Fruit fly (Drosophila melanogaster) whole organism, embryonic: ENCODE data around the gene CG33332.

Experiments
- ATbp ChIP-seq: fragments of 200-800 bp; sonication (Bioruptor generic); optimal IDR thresholded peaks from 2 replicates; lab custom pipeline; 2017; ENCODE audit warnings: missing biosample characterization, mild to moderate bottlenecking, missing genetic modification characterization, missing genetic modification reagents
- Ada2b ChIP-seq: fragments of 200-800 bp; sonication (Bioruptor generic); IDR thresholded peaks from 2 replicates; pipeline ENCODE4 v1.3.6; 2022; ENCODE audit warnings: missing biosample characterization, missing genetic modification characterization
- Aef1 ChIP-seq: fragments of 200-800 bp; sonication (Bioruptor generic); IDR thresholded peaks from 3 replicates; pipeline ENCODE4 v1.3.6; 2022; ENCODE audit warnings: missing biosample characterization, missing genetic modification characterization
- CG10462 ChIP-seq: fragments of 200-800 bp; sonication (Bioruptor generic); optimal IDR thresholded peaks from 2 replicates; lab custom pipeline; 2016; ENCODE audit warnings: missing biosample characterization, missing genetic modification characterization
- CG11723 ChIP-seq: fragments of 200-800 bp; sonication (Bioruptor generic); optimal IDR thresholded peaks from 2 replicates; lab custom pipeline; 2017; ENCODE audit warnings: missing biosample characterization, mild to moderate bottlenecking, missing genetic modification characterization
- CG12219 ChIP-seq: fragments of 200-800 bp; sonication (Bioruptor generic); optimal IDR thresholded peaks from 3 replicates; lab custom pipeline; 2018; ENCODE audit warnings: missing biosample characterization, mild to moderate bottlenecking, missing genetic modification characterization
- CG12391 ChIP-seq: fragments of 200-800 bp; sonication (Bioruptor generic); optimal IDR thresholded peaks from 3 replicates; lab custom pipeline; 2018; ENCODE audit warnings: missing biosample characterization, mild to moderate bottlenecking, missing genetic modification characterization, moderate library complexity
- CG16779 ChIP-seq: fragments of 200-800 bp; sonication (Bioruptor generic); IDR thresholded peaks from 2 replicates; pipeline ENCODE4 v1.3.6; 2022; ENCODE audit warnings: missing biosample characterization, missing genetic modification characterization
- CG18619 ChIP-seq: fragments of 200-800 bp; sonication (Bioruptor generic); optimal IDR thresholded peaks from 3 replicates; lab custom pipeline; 2017; ENCODE audit warnings: missing biosample characterization, mild to moderate bottlenecking, missing genetic modification characterization
- CG33213 ChIP-seq: fragments of 200-800 bp; sonication (Bioruptor generic); optimal IDR thresholded peaks from 3 replicates; lab custom pipeline; 2016; ENCODE audit warnings: missing biosample characterization, missing genetic modification characterization
- CG5953 ChIP-seq: fragments of 200-800 bp; sonication (Bioruptor generic); IDR thresholded peaks from 2 replicates; pipeline ENCODE4 v1.3.6; 2022; ENCODE audit warnings: missing biosample characterization, missing genetic modification characterization
- CG7357 ChIP-seq: fragments of 200-800 bp; sonication (Bioruptor generic); IDR thresholded peaks from 3 replicates; pipeline ENCODE4 v1.3.6; 2022; ENCODE audit warnings: missing biosample characterization, missing genetic modification characterization
- CG7556 ChIP-seq: fragments of 200-800 bp; sonication (Bioruptor generic); optimal IDR thresholded peaks from 2 replicates; lab custom pipeline; 2017; ENCODE audit warnings: missing biosample characterization, mild to moderate bottlenecking, missing genetic modification characterization
- CG8388 ChIP-seq: fragments of 200-800 bp; sonication (Bioruptor generic); optimal IDR thresholded peaks from 2 replicates; lab custom pipeline; 2019; ENCODE audit warnings: missing biosample characterization, mild to moderate bottlenecking, missing genetic modification characterization, moderate library complexity
- CG9727 ChIP-seq: fragments of 200-800 bp; sonication (Bioruptor generic); optimal IDR thresholded peaks from 3 replicates; lab custom pipeline; 2017; ENCODE audit warnings: missing biosample characterization, mild to moderate bottlenecking, missing genetic modification characterization
- CoRest ChIP-seq: fragments of 200-800 bp; sonication (Bioruptor generic); optimal IDR thresholded peaks from 3 replicates; lab custom pipeline; 2018; ENCODE audit warnings: missing biosample characterization, mild to moderate bottlenecking, missing genetic modification characterization, moderate library complexity
- D ChIP-seq, 2 experiments: fragments of 200-800 bp in 1 of 2; fragments of >200 bp in 1 of 2; sonication (Bioruptor generic) in 1 of 2; optimal IDR thresholded peaks; 2 replicates in 1 of 2; 3 replicates in 1 of 2; lab custom pipeline; 2017; ENCODE audit warnings: mild to moderate bottlenecking in 1 of 2, missing biosample characterization in 1 of 2, missing genetic modification characterization in 1 of 2, missing genetic modification reagents in 1 of 2
- D19B ChIP-seq: fragments of 200-800 bp; sonication (Bioruptor generic); optimal IDR thresholded peaks from 2 replicates; lab custom pipeline; 2017; ENCODE audit warnings: missing biosample characterization, mild to moderate bottlenecking, missing genetic modification characterization
- Dek ChIP-seq: fragments of 200-800 bp; sonication (Bioruptor generic); optimal IDR thresholded peaks from 3 replicates; lab custom pipeline; 2019; ENCODE audit warnings: missing biosample characterization, mild to moderate bottlenecking, missing genetic modification characterization, moderate library complexity
- Dref ChIP-seq: fragments of 200-800 bp; sonication (Bioruptor generic); IDR thresholded peaks from 2 replicates; pipeline ENCODE4 v1.3.6; 2022; ENCODE audit warnings: missing biosample characterization, missing genetic modification characterization
- H15 ChIP-seq: fragments of 200-800 bp; sonication (Bioruptor generic); IDR thresholded peaks from 3 replicates; pipeline ENCODE4 v1.3.6; 2022; ENCODE audit warnings: missing biosample characterization, missing genetic modification characterization
- Hey ChIP-seq: fragments of 200-800 bp; sonication (Bioruptor generic); optimal IDR thresholded peaks from 3 replicates; lab custom pipeline; 2018; ENCODE audit warnings: missing biosample characterization, mild to moderate bottlenecking, missing genetic modification characterization
- HmgD ChIP-seq: fragments of 200-800 bp; sonication (Bioruptor generic); optimal IDR thresholded peaks from 3 replicates; lab custom pipeline; 2016; ENCODE audit warnings: missing biosample characterization, missing genetic modification characterization
- Hmx ChIP-seq: fragments of 200-800 bp; sonication (Bioruptor generic); optimal IDR thresholded peaks from 2 replicates; lab custom pipeline; 2016; ENCODE audit warnings: missing biosample characterization, missing genetic modification characterization
- NfI ChIP-seq: fragments of 200-800 bp; sonication (Bioruptor generic); optimal IDR thresholded peaks from 3 replicates; lab custom pipeline; 2018; ENCODE audit warnings: missing biosample characterization, mild to moderate bottlenecking, missing genetic modification characterization, moderate library complexity
- Rfx ChIP-seq: fragments of 200-800 bp; sonication (Bioruptor generic); IDR thresholded peaks from 2 replicates; pipeline ENCODE4 v1.3.6; 2022; ENCODE audit warnings: missing biosample characterization, missing genetic modification characterization
- ase ChIP-seq: fragments of 200-800 bp; sonication (Bioruptor generic); IDR thresholded peaks from 3 replicates; pipeline ENCODE4 v1.3.6; 2022; ENCODE audit warnings: missing biosample characterization, missing genetic modification characterization
- br ChIP-seq: fragments of >200 bp; optimal IDR thresholded peaks from 2 replicates; lab custom pipeline; 2017
- btn ChIP-seq: fragments of 200-800 bp; sonication (Bioruptor generic); optimal IDR thresholded peaks from 2 replicates; lab custom pipeline; 2016; ENCODE audit warnings: missing biosample characterization, missing genetic modification characterization
- cato ChIP-seq: fragments of 200-800 bp; sonication (Bioruptor generic); optimal IDR thresholded peaks from 2 replicates; lab custom pipeline; 2016; ENCODE audit warnings: missing biosample characterization, missing genetic modification characterization, borderline replicate concordance
- caup ChIP-seq: fragments of 200-800 bp; sonication (Bioruptor generic); optimal IDR thresholded peaks from 3 replicates; lab custom pipeline; 2017; ENCODE audit warnings: missing biosample characterization, mild to moderate bottlenecking, missing genetic modification characterization, moderate library complexity; ENCODE audit not compliant: severe bottlenecking
- cwo ChIP-seq: fragments of 200-800 bp; sonication (Bioruptor generic); optimal IDR thresholded peaks from 3 replicates; lab custom pipeline; 2017; ENCODE audit warnings: missing biosample characterization, missing genetic modification characterization, mild to moderate bottlenecking, moderate library complexity, missing genetic modification reagents
- fd3F ChIP-seq: fragments of 200-800 bp; sonication (Bioruptor generic); optimal IDR thresholded peaks from 2 replicates; lab custom pipeline; 2018; ENCODE audit warnings: missing biosample characterization, mild to moderate bottlenecking, missing genetic modification characterization, moderate library complexity
- gcm ChIP-seq: fragments of 200-800 bp; sonication (Bioruptor generic); optimal IDR thresholded peaks from 2 replicates; lab custom pipeline; 2019; ENCODE audit warnings: missing biosample characterization, mild to moderate bottlenecking, missing genetic modification characterization, moderate library complexity
- klu ChIP-seq: fragments of 200-800 bp; sonication (Bioruptor generic); IDR thresholded peaks from 2 replicates; pipeline ENCODE4 v1.3.6; 2022; ENCODE audit warnings: missing biosample characterization, missing genetic modification characterization
- lab ChIP-seq: fragments of 200-800 bp; sonication (Bioruptor generic); optimal IDR thresholded peaks from 3 replicates; lab custom pipeline; 2017; ENCODE audit warnings: missing biosample characterization, missing genetic modification characterization, mild to moderate bottlenecking, moderate library complexity, missing genetic modification reagents
- lola ChIP-seq, 3 experiments: fragments of >200 bp in 2 of 3; fragments of 200-800 bp in 1 of 3; sonication (Bioruptor generic) in 1 of 3; optimal IDR thresholded peaks; 2 replicates each; lab custom pipeline; 2017 to 2019; ENCODE audit warnings: missing biosample characterization in 3 of 3, missing genetic modification characterization in 3 of 3, mild to moderate bottlenecking in 1 of 3, moderate library complexity in 1 of 3
- maf-S ChIP-seq: fragments of 200-800 bp; sonication (Bioruptor generic); optimal IDR thresholded peaks from 2 replicates; lab custom pipeline; 2016; ENCODE audit warnings: missing biosample characterization, missing genetic modification characterization
- mam ChIP-seq: fragments of 200-800 bp; sonication (Bioruptor generic); optimal IDR thresholded peaks from 3 replicates; lab custom pipeline; 2016; ENCODE audit warnings: missing biosample characterization, missing genetic modification characterization
- nmo ChIP-seq: fragments of 200-800 bp; sonication (Bioruptor generic); optimal IDR thresholded peaks from 2 replicates; lab custom pipeline; 2018; ENCODE audit warnings: missing biosample characterization, mild to moderate bottlenecking, missing genetic modification characterization, moderate library complexity
- otp ChIP-seq: fragments of 200-800 bp; sonication (Bioruptor generic); IDR thresholded peaks from 3 replicates; pipeline ENCODE4, ENCODE4 v1.3.6; 2022; ENCODE audit warnings: missing biosample characterization, missing genetic modification characterization
- phol ChIP-seq: fragments of 200-800 bp; sonication (Bioruptor generic); optimal IDR thresholded peaks from 3 replicates; lab custom pipeline; 2018; ENCODE audit warnings: missing biosample characterization, mild to moderate bottlenecking, missing genetic modification characterization, moderate library complexity
- prd ChIP-seq, 3 experiments: fragments of >200 bp in 2 of 3; fragments of 200-800 bp in 1 of 3; sonication (Bioruptor generic) in 1 of 3; optimal IDR thresholded peaks in 2 of 3; IDR thresholded peaks in 1 of 3; 2 replicates in 2 of 3; 3 replicates in 1 of 3; pipeline versions ENCODE4 v1.3.6 to Lab custom; 2017 to 2022; ENCODE audit warnings: missing biosample characterization in 1 of 3, missing genetic modification characterization in 1 of 3
- pros ChIP-seq: fragments of 200-800 bp; sonication (Bioruptor generic); optimal IDR thresholded peaks from 3 replicates; lab custom pipeline; 2019; ENCODE audit warnings: missing biosample characterization, mild to moderate bottlenecking, missing genetic modification characterization, moderate library complexity
- pzg ChIP-seq: fragments of 200-800 bp; sonication (Bioruptor generic); optimal IDR thresholded peaks from 3 replicates; lab custom pipeline; 2018; ENCODE audit warnings: missing biosample characterization, mild to moderate bottlenecking, missing genetic modification characterization, moderate library complexity
- ranshi ChIP-seq: fragments of 200-800 bp; sonication (Bioruptor generic); IDR thresholded peaks from 2 replicates; pipeline ENCODE4 v1.3.6; 2022; ENCODE audit warnings: missing biosample characterization, missing genetic modification characterization
- sisA ChIP-seq: fragments of 200-800 bp; sonication (Bioruptor generic); IDR thresholded peaks from 2 replicates; pipeline ENCODE4 v1.3.6; 2022; ENCODE audit warnings: missing biosample characterization, missing genetic modification characterization
- tll ChIP-seq, 2 experiments: fragments of 200-800 bp in 1 of 2; fragments of >200 bp in 1 of 2; sonication (Bioruptor generic) in 1 of 2; optimal IDR thresholded peaks; 2 replicates each; lab custom pipeline; 2017 to 2019; ENCODE audit warnings: missing biosample characterization in 2 of 2, missing genetic modification characterization in 2 of 2, mild to moderate bottlenecking in 1 of 2, moderate library complexity in 1 of 2
- trh ChIP-seq: fragments of 200-800 bp; sonication (Bioruptor generic); optimal IDR thresholded peaks from 2 replicates; lab custom pipeline; 2016; ENCODE audit warnings: missing biosample characterization, missing genetic modification characterization

Gene CG33332

dm6 chr3R:14898280-14898756 lies 12.1 kb downstream of the CG33332 start, which contains the start of the genes Nup93-2 and CG3817 (continued):
- TF ChIP-seq gcm (GFP tag; lab: Kevin White, UChicago) (peak; percentile 36), CG7357 (GFP tag; lab: Robert Waterston, UW) (peak; percentile 20; the same call in 1 of the 3 replicates), cwo (GFP tag; lab: Kevin White, UChicago) (peak; percentile 31), Dek (peak; percentile 70), phol (tag; lab: Kevin White, UChicago) (peak; percentile 85), otp (GFP tag; lab: Robert Waterston, UW) (no peak), ATbp (GFP tag; lab: Kevin White, UChicago) (peak; percentile 5), CG16779 (no peak), CG10462 (no peak), klu (GFP tag; lab: Robert Waterston, UW) (peak; percentile 86), pros (GFP tag; lab: Kevin White, UChicago) (no peak), Aef1 (peak; percentile 84), ranshi (GFP tag; lab: Robert Waterston, UW) (peak; percentile 72; the same call in 1 of the 2 replicates), CG7556 (GFP tag; lab: Kevin White, UChicago) (peak; percentile 56), Rfx (GFP tag; lab: Robert Waterston, UW) (peak; percentile 82), trh (GFP tag; lab: Kevin White, UChicago) (peak; percentile 67), HmgD (GFP tag; lab: Kevin White, UChicago) (no peak), Ada2b (GFP tag; lab: Robert Waterston, UW) (peak; percentile 26; the same call in 1 of the 2 replicates), CG5953 (GFP tag; lab: Robert Waterston, UW) (no peak), maf-S (peak; percentile 6), CG33213 (GFP tag; lab: Kevin White, UChicago) (peak; percentile 13), br (no peak), CG8388 (peak; percentile 66), CG11723 (no peak), tll (GFP tag; optimal IDR thresholded peaks at IDR 0.05; lab: Kevin White, UChicago) (no peak), CG12391 (tag; lab: Kevin White, UChicago) (peak; percentile 13), lab (GFP tag; lab: Kevin White, UChicago) (peak; percentile 74), sisA (peak; percentile 60), CG9727 (GFP tag; lab: Kevin White, UChicago) (peak; percentile 61), D19B (GFP tag; lab: Kevin White, UChicago) (peak; percentile 32), cato (GFP tag; lab: Kevin White, UChicago) (no peak), D (optimal IDR thresholded peaks at IDR 0.05; lab: Kevin White, UChicago) (no peak), D (GFP tag; optimal IDR thresholded peaks at IDR 0.05; lab: Kevin White, UChicago) (no peak), btn (GFP tag; lab: Kevin White, UChicago) (no peak), mam (GFP tag; lab: Kevin White, UChicago) (peak; percentile 67), fd3F (peak; percentile 19), H15 (GFP tag; lab: Robert Waterston, UW) (0 out of 3 replicates have a peak, but pooled peaks have one; percentile 36), NfI (GFP tag; lab: Kevin White, UChicago) (peak; percentile 71), pzg (GFP tag; lab: Kevin White, UChicago) (peak; percentile 37), Hey (tag; lab: Kevin White, UChicago) (no peak), lola (GFP tag; optimal IDR thresholded peaks at IDR 0.05; lab: Kevin White, UChicago) (no peak), Dref (GFP tag; lab: Robert Waterston, UW) (peak; percentile 41), prd (optimal IDR thresholded peaks at IDR 0.05; lab: Kevin White, UChicago) (no peak), prd (GFP tag; IDR thresholded peaks at IDR 0.05; lab: Robert Waterston, UW) (peak; percentile 82), Hmx (GFP tag; lab: Kevin White, UChicago) (no peak), CoRest (tag; lab: Kevin White, UChicago) (peak; percentile 44), nmo (peak; percentile 95), CG18619 (peak; percentile 40), caup (GFP tag; lab: Kevin White, UChicago) (peak; percentile 40), ase (GFP tag; lab: Robert Waterston, UW) (no peak), CG12219 (no peak)
